Worm (Caenorhabditis elegans) whole organism, early embryonic: Measurements from ENCODE around the gene T28A8.8.

ENCODE experiments used
- B0310.2 ChIP-seq: sonication (generic microtip); optimal IDR thresholded peaks from 2 replicates; lab custom pipeline; 2016; ENCODE audit warnings: mild to moderate bottlenecking, missing genetic modification characterization, missing compliant biosample characterization
- F13C5.2 ChIP-seq: sonication (generic microtip); optimal IDR thresholded peaks from 2 replicates; lab custom pipeline; 2017; ENCODE audit warnings: mild to moderate bottlenecking, missing genetic modification characterization, inconsistent platforms, missing compliant biosample characterization
- aly-1 ChIP-seq: sonication (generic microtip); optimal IDR thresholded peaks from 2 replicates; lab custom pipeline; 2016; ENCODE audit warnings: missing genetic modification characterization, missing compliant biosample characterization
- ama-1 ChIP-seq: fragments of 150-350 bp; optimal IDR thresholded peaks from 2 replicates; lab custom pipeline; 2014
- ceh-13 ChIP-seq: fragments of 200-800 bp; sonication (Bioruptor generic); optimal IDR thresholded peaks from 2 replicates; lab custom pipeline; 2018; ENCODE audit warnings: mild to moderate bottlenecking, missing genetic modification characterization, missing compliant biosample characterization
- ceh-36 ChIP-seq: sonication (generic microtip); optimal IDR thresholded peaks from 2 replicates; lab custom pipeline; 2016; ENCODE audit warnings: missing genetic modification characterization, inconsistent platforms, missing compliant biosample characterization
- flt-1 ChIP-seq: fragments of 200-800 bp; sonication (Bioruptor generic); IDR thresholded peaks from 2 replicates; pipeline ENCODE4 v1.3.6; 2022; ENCODE audit warnings: missing genetic modification characterization, missing compliant biosample characterization
- hmbx-1 ChIP-seq: sonication (generic microtip); optimal IDR thresholded peaks from 2 replicates; lab custom pipeline; 2016; ENCODE audit warnings: mild to moderate bottlenecking, missing genetic modification characterization, missing compliant biosample characterization
- hnd-1 ChIP-seq: sonication (generic microtip); optimal IDR thresholded peaks from 2 replicates; lab custom pipeline; 2016; ENCODE audit warnings: missing genetic modification characterization, missing compliant biosample characterization
- scrt-1 ChIP-seq: fragments of 200-800 bp; sonication (Bioruptor generic); IDR thresholded peaks from 2 replicates; pipeline ENCODE4 v1.3.6; 2022; ENCODE audit warnings: missing genetic modification characterization, missing compliant biosample characterization
- sea-1 ChIP-seq: fragments of 200-800 bp; sonication (Bioruptor generic); conservative IDR thresholded peaks from 2 replicates; pipeline ENCODE4 v1.3.6; 2022; ENCODE audit warnings: missing genetic modification characterization, missing compliant biosample characterization
- tbx-11 ChIP-seq: fragments of 200-800 bp; sonication (Bioruptor generic); IDR thresholded peaks from 2 replicates; pipeline ENCODE4 v1.3.6; 2022; ENCODE audit warnings: missing genetic modification characterization, missing compliant biosample characterization
- tbx-37 ChIP-seq: fragments of 200-800 bp; sonication (Bioruptor generic); conservative IDR thresholded peaks from 2 replicates; pipeline ENCODE4 v1.3.6; 2022; ENCODE audit warnings: missing genetic modification reagents, missing genetic modification characterization, missing compliant biosample characterization
- tra-4 ChIP-seq: sonication (generic microtip); optimal IDR thresholded peaks from 2 replicates; lab custom pipeline; 2017; ENCODE audit warnings: missing genetic modification characterization, missing compliant biosample characterization

DNA sequence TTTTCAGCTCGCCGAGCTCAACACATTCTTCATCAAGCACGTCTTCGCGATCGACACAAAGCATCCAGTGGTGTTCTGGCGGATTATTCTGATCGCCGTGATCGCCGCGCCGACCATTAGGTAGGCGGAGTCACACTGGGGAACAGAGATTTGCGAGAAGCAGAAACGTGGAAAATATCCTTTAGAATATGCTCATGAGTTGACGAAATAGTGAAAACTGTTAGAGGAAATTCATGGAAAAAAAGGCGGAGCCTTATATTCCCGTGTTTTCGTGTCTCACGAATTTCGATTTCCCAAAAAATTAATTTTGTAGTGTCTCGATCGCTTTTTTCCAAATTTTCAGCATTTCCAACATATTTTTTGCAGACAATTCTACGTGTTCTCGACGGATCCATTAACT lies 28.1 kb upstream of the T28A8.8 start:
- TF ChIP-seq tbx-37 (GFP tag; lab: Robert Waterston, UW) (peak; percentile 21; the same call in 1 of the 2 replicates), aly-1 (no peak), hnd-1 (tag; lab: Kevin White, UChicago) (no peak), tbx-11 (GFP tag; lab: Robert Waterston, UW) (no peak), hmbx-1 (no peak), B0310.2 (tag; lab: Kevin White, UChicago) (no peak), flt-1 (GFP tag; lab: Robert Waterston, UW) (no peak), F13C5.2 (no peak), ama-1 (no peak), scrt-1 (no peak), ceh-36 (tag; lab: Kevin White, UChicago) (no peak), ceh-13 (no peak), sea-1 (GFP tag; lab: Robert Waterston, UW) (no peak), tra-4 (tag; lab: Kevin White, UChicago) (no peak)
